Fruit fly (Drosophila melanogaster) Kc167 (cell line): ENCODE measurements around the gene CG9467.

Source experiments
- Myc ChIP-seq: fragments of >200 bp; optimal IDR thresholded peaks from 2 replicates; lab custom pipeline; 2017; ENCODE audit warnings: missing external identifiers
- Sin3A ChIP-seq: fragments of >200 bp; optimal IDR thresholded peaks from 2 replicates; lab custom pipeline; 2018; ENCODE audit warnings: missing external identifiers
- h ChIP-seq: fragments of >200 bp; optimal IDR thresholded peaks from 3 replicates; lab custom pipeline; 2018; ENCODE audit warnings: missing external identifiers
- insv ChIP-seq: fragments of >200 bp; optimal IDR thresholded peaks from 3 replicates; lab custom pipeline; 2018; ENCODE audit warnings: missing external identifiers
- psq ChIP-seq: fragments of >200 bp; optimal IDR thresholded peaks from 2 replicates; lab custom pipeline; 2017; ENCODE audit warnings: missing external identifiers
- ttk ChIP-seq: sonication (Bioruptor generic); optimal IDR thresholded peaks from 2 replicates; lab custom pipeline; 2017; ENCODE audit warnings: missing external identifiers

dm6 chr3R:9800644-9801330, at the start of gene CG9467, which contains the start of gene CG8526:
- no peak for TF ChIP-seq h
- TF ChIP-seq insv (lab: Kevin White, UChicago) = no peak
- TF ChIP-seq psq (lab: Kevin White, UChicago) = no peak
- no peak for TF ChIP-seq Myc (lab: Kevin White, UChicago)
- no peak for TF ChIP-seq ttk (lab: Kevin White, UChicago)
- TF ChIP-seq Sin3A (lab: Kevin White, UChicago) = no peak
